Fruit fly (Drosophila melanogaster) whole organism, wandering third instar larva: ENCODE results near the gene CG10907.
A peak's percentile ranks its signal among the peaks of the same experiment; 100 is the strongest.

Source experiments
- Abd-B ChIP-seq: fragments of >200 bp; optimal IDR thresholded peaks from 2 replicates; lab custom pipeline; 2017; ENCODE audit warnings: missing biosample characterization, missing genetic modification characterization
- Rel ChIP-seq, 2 experiments: fragments of 200-800 bp; sonication (Bioruptor generic) in 1 of 2; optimal IDR thresholded peaks; 2 replicates in 1 of 2; 3 replicates in 1 of 2; lab custom pipeline; 2016 to 2019; ENCODE audit warnings: mild to moderate bottlenecking in 2 of 2, missing biosample characterization in 2 of 2, missing genetic modification characterization in 2 of 2, moderate library complexity in 1 of 2
- fru ChIP-seq: fragments of 200-800 bp; sonication (Bioruptor generic); optimal IDR thresholded peaks from 3 replicates; lab custom pipeline; 2016; ENCODE audit warnings: missing biosample characterization, mild to moderate bottlenecking, missing genetic modification characterization
- psq ChIP-seq: fragments of 200-800 bp; sonication (Bioruptor generic); optimal IDR thresholded peaks from 3 replicates; lab custom pipeline; 2017; ENCODE audit warnings: missing biosample characterization, mild to moderate bottlenecking, missing genetic modification characterization, moderate library complexity

DNA sequence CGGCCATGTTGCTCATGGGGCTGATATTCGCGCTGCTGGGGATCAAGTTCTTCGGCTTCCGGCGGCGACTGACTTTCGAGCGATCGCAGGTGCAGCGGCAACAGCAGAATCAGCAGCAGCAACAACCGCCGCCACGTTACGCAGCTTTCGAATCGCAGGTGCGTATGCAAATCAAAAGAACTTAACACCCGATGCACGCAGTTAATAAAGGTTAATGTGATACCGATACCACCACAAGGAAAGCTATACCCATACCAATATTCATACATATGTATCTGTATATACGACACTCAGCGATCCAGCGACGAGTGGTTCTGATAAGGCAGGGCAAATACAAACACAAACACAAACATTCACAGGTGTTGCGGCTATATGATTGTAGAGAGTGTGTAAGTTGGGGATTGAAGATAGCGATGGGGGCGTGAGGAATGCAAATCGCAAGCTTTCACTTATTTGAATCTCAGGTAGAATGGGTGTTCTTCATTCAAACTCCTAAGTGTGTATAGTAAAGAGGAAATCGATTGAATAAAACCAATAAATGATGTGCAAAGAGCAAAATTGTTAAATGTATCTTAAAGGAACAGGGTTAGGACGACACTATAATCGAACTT lies 15.9 kb upstream of the CG10907 start:
- TF ChIP-seq Abd-B (GFP tag; lab: Kevin White, UChicago) (no peak), psq (GFP tag; lab: Kevin White, UChicago) (no peak), fru (peak; percentile 34), Rel (GFP tag; optimal IDR thresholded peaks at IDR 0.05; lab: Kevin White, UChicago) (no peak), Rel (tag; optimal IDR thresholded peaks at IDR 0.05; lab: Kevin White, UChicago) (no peak)
